Worm (Caenorhabditis elegans) whole organism, L4/young adult: ENCODE data around the gene nekl-4.

ENCODE experiments used
- W03F9.2 ChIP-seq: fragments of 150-350 bp; optimal IDR thresholded peaks from 2 replicates; lab custom pipeline; 2014; ENCODE audit warnings: missing biosample characterization, missing genetic modification characterization
- dao-5 ChIP-seq: sonication (generic microtip); optimal IDR thresholded peaks from 2 replicates; lab custom pipeline; 2016; ENCODE audit warnings: missing genotype, missing genetic modification characterization, moderate library complexity, missing compliant biosample characterization
- him-1 ChIP-seq: sonication (generic microtip); optimal IDR thresholded peaks from 2 replicates; lab custom pipeline; 2016; ENCODE audit warnings: missing genotype, missing genetic modification reagents, missing genetic modification characterization, missing compliant biosample characterization

Gene nekl-4

DNA sequence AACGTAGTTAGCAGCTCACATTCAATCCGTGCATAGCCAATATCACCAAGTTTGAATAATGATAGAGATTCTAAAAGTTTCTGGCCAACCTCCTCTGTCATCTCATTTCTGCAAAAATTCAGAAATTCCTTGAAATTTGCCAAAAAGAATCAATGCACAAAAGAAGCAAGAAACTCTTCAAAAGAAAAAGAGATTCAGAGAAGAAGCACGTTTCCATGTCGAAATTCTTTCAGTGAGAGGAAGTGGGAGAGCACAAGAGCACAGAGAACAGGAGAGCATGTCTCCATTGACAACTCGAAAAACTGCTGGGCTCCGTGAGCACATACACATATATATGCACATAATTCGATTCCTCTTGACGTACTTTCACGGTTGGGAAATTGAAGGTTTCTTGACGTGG, at the start of gene nekl-4:
Gene nekl-4, minus strand, starts transcription at position 101 of the 400 bp plus-strand sequence.
- TF ChIP-seq W03F9.2: no peak
- TF ChIP-seq him-1 (tag; lab: Kevin White, UChicago): no peak
- no peak for TF ChIP-seq dao-5 (tag; lab: Kevin White, UChicago)

DNA sequence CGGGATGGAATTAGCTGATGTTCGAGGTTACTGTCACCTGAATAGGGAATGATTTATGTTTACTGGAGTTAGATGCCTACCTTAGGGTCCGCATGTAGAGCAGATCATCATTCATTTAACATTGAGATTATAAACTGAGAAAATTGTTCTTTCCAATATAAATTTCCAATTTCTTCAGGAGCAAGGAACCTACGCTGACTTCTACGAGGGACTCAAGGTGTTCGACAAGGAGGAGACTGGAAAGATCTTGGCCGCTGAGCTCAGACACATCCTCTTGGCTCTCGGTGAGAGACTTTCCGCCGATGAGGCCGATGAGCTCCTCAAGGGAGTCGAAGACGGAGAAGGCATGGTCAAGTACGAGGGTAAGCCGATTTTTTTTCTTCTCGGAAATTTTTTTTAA, 49.2 kb upstream of the nekl-4 start:
- TF ChIP-seq him-1 (tag; lab: Kevin White, UChicago): no peak
- TF ChIP-seq dao-5 (tag; lab: Kevin White, UChicago): no peak
- TF ChIP-seq W03F9.2: no peak

DNA sequence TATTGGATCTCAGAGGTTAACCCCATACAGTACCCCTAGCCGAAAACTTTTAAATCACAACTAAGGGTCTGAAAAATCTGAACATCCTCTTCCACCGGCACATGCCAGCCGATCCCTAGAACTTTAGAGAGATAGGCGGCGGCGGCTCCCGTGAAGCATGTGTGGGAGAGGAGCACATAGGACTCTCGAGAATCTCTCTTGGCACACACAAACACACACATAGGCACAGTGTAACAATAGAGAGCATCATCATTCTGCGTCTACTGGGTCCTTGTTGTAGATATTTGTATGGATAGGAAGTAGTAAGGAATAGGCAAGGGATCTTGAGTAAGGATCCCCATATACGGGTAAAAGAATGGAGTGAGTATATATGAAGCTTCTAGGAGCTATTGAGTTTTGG, 48.4 kb upstream of the nekl-4 start:
- TF ChIP-seq W03F9.2: no peak
- TF ChIP-seq him-1 (tag; lab: Kevin White, UChicago): no peak
- no peak for TF ChIP-seq dao-5 (tag; lab: Kevin White, UChicago)

DNA sequence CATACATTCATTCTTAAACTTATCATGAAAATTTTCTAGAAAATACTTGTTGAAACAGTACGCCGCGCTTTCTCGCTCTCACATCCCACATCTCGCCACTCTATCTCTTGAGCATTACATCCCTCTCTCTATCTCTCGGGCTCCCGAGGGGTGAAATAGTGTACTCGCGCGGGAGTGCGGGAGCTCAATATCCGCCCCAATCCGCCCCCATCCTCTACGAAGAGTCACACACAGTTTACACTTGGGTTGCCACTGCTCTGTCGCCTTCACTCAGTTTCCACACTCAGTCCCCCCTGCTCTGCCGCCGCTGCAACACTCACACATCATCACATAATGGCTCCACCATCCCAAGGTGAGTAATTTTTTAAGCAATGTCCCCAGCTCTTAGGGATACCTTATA, 47.5 kb upstream of the nekl-4 start, which contains the start of gene mlc-3:
Gene mlc-3, plus strand, starts transcription at position 227 of the 400 bp plus-strand sequence.
- no peak for TF ChIP-seq W03F9.2
- no peak for TF ChIP-seq him-1 (tag; lab: Kevin White, UChicago)
- no peak for TF ChIP-seq dao-5 (tag; lab: Kevin White, UChicago)

DNA sequence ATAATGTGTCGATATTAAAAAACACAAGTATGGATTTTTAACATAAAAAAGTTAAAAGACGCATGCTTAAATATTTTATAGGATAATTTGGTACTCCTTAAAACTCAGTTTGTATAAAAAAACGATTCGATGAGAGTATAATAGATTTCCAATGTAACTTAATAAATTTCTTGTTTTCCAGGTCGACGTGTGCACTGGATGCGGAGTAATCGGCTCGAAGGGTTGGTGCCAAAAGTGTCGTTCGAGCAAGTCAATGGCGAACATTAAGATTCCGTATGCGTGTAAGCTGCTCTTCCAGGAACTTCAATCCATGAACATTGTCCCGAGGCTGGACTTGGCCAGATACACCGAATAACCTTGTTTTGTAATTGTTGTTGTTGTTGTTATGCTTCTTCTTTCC, 47.0 kb upstream of the nekl-4 start:
- no peak for TF ChIP-seq W03F9.2
- TF ChIP-seq him-1 (tag; lab: Kevin White, UChicago): no peak
- no peak for TF ChIP-seq dao-5 (tag; lab: Kevin White, UChicago)

DNA sequence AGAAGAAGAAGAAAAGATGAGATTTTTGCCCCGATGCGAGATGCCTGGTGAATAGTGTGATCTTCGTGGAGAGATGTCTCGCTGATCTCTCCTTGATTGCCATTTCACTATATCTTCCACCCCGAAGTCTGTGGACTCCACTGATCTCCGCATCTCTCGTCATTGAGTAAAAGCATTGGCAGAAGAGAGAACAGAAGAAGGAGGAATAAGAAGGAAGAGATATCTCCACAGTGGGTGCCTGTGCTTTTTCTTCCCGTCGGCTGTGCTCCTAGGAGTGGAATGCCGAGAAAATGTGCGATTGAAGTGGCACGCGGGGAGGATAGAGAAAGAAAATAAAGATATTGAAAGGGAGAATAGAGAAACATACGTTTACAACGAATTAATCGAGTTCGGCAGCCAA, 46.4 kb upstream of the nekl-4 start:
- TF ChIP-seq dao-5 (tag; lab: Kevin White, UChicago) (no peak), W03F9.2 (no peak), him-1 (tag; lab: Kevin White, UChicago) (no peak)

DNA sequence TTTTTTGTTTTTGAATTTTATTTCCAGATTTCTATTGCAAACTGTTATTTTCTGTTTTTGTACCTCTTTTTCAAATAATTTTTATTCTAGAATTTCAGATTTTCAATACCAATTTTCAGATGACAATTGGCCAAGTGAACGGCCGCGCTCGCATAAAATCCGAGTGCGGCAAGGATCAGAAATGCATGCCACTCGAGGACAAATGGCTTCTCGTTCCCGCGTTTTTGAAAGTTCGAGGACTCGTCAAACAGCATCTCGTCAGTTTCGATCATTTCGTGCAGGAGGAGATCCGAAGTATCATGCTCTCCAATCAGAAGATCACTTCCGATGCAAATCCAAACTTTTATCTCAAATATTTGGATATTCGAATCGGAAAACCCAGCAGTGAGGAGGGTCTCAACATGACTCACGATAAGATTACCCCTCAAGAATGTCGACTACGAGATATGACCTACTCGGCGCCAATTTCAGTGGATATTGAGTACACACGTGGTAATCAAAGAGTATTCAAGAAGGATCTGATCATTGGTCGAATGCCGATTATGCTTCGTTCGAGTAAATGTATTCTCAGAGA, 40.0 kb upstream of the nekl-4 start, which contains the start of gene rpc-2:
Gene rpc-2, plus strand, starts transcription at position 120 of the 574 bp plus-strand sequence.
- TF ChIP-seq W03F9.2: no peak
- no peak for TF ChIP-seq him-1 (tag; lab: Kevin White, UChicago)
- no peak for TF ChIP-seq dao-5 (tag; lab: Kevin White, UChicago)

DNA sequence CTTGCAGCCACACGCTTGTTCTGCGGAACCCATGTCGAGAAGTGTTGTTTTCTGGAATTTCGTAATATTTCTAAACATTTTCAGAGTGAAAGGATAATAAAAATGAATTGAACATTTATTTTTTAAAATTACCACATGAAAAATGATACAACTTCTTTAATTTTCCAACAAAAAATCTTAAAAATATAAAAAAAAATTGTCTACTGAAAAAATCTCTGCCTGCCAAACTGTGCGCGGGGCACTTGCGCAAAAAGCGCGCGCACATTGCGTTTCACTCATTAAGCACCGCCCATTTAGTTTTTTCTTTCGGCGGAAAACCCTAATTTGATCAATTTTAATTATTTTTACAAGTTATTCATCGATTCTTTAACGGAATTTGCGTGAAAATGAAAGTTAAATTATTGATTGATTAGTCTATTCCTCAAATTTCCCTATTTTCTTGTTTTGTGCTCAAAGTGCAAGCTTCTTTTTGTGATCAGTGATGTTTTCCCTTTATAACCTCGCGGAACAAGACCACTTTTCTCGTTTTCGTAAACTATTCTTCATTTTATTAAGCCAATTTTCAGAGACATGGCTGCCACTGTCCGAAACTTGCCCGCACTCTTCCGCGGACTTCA, 37.7 kb upstream of the nekl-4 start, which contains the start of the genes nmad-1 and hach-1:
Gene nmad-1, minus strand, starts transcription at position 51 of the 617 bp plus-strand sequence.
Gene hach-1, plus strand, starts transcription at position 567 of the 617 bp plus-strand sequence.
- peak; percentile 95 for TF ChIP-seq W03F9.2
- TF ChIP-seq dao-5 (tag; lab: Kevin White, UChicago): peak; percentile 11
- no peak for TF ChIP-seq him-1 (tag; lab: Kevin White, UChicago)

DNA sequence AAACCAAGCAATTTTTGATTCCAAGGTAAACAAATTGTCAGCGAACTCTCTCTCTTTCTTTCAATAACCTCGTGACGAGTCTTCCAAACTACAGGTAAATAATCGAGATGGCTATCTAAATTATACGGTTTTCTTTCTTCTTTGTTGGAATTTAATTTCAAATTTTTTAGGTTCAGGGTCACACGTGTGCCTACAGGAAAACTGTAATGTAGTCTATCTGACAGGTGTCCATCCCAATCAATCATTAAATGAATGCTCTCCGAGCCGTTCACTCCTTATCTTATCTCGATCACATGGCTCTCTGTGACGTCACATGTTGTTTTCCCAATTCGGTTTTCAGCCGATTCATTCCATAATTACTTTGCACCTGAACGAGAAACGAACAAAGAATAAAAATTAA, 35.8 kb upstream of the nekl-4 start:
- TF ChIP-seq him-1 (tag; lab: Kevin White, UChicago): no peak
- TF ChIP-seq dao-5 (tag; lab: Kevin White, UChicago): no peak
- TF ChIP-seq W03F9.2: no peak

DNA sequence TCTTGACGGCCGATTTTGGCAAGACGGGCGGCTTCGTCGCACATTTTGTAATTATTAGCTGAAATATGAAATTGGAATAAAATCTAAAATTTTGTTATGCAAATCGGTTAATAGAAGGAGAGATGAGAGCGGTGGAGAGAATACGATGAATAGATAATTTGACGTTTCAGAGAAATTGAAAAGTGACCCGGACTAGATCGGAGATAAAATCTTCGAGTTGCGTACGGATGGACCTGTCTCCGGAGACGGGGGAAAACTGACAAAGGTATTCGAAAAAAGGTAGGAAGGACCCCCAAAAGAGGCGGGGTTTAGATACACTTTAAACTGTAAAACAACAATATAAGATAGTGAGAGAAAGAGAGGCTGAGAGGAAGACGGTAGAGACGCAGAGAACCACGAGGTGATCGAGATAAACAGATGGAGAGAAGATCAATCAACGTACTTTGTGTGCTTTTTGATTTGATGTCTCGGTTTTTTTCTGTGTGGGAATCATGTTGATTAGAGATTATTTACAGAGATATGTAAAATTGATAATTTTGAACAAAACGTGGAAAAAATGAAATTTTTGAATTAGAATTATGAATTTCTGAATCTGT, 34.8 kb upstream of the nekl-4 start, which contains the start of gene F09F7.6:
Gene F09F7.6, minus strand, starts transcription at position 64 of the 596 bp plus-strand sequence.
- peak; percentile 25 for TF ChIP-seq W03F9.2
- no peak for TF ChIP-seq him-1 (tag; lab: Kevin White, UChicago)

DNA sequence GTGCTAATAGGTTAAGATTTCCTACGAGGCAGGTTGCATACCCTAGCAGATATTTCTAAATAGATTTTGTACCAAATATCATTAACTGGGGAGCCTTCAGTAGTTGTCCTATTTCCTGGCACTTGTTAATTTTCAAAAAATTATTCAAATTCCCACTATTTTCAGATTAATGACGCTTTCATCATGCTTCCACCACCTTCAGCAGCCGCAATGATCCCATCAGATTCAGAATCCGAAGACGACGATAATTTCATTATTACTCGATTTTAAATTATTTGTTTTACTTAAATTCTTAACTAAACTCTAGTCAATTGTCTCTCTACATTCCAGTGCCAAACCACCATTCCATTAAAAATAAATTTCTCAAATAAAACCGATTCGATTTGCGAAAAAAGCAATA, 33.5 kb upstream of the nekl-4 start:
- TF ChIP-seq him-1 (tag; lab: Kevin White, UChicago) (no peak), dao-5 (tag; lab: Kevin White, UChicago) (no peak), W03F9.2 (no peak)

DNA sequence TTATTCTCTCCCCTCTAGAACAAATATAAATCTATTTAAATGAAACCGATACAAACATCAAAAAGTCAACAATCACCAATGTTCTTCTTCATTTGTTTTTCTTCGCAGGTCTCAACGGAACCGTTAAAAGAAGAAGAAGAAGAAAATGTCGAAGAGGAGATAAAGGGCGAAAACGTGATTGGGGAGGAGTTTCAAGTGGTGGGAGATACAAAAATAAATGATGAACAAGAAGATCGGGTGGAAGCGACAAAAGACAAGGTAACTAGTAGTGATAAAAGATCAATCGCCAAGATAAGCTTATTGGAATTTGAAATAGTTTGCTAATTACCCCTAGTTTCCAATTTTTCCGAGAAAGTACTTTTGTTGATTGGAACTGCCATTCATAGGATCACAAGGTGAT, 32.9 kb upstream of the nekl-4 start:
- TF ChIP-seq him-1 (tag; lab: Kevin White, UChicago) (no peak), dao-5 (tag; lab: Kevin White, UChicago) (no peak), W03F9.2 (no peak)

DNA sequence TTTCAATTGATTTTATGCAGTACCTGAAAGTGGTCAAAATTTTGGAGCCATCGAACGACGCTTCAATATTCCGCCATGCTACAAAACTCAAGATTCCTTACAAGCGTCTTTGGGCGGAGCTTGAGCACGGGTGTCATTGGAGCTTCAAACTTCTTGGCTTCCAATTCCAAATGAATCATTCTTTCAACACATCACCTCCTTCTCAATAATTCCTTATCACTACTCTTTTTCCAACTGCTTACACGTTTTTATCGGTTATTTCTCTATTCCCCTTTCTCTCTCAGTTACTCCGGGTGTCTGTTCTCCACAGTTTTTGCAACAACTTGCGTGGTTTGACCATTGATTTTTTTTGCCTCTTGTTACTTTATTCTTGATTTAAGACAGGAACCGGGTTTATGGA, 29.4 kb upstream of the nekl-4 start, which contains the start of gene F09F7.5:
Gene F09F7.5, plus strand, starts transcription at position 258 of the 400 bp plus-strand sequence.
- no peak for TF ChIP-seq W03F9.2
- TF ChIP-seq dao-5 (tag; lab: Kevin White, UChicago): no peak
- TF ChIP-seq him-1 (tag; lab: Kevin White, UChicago): no peak

DNA sequence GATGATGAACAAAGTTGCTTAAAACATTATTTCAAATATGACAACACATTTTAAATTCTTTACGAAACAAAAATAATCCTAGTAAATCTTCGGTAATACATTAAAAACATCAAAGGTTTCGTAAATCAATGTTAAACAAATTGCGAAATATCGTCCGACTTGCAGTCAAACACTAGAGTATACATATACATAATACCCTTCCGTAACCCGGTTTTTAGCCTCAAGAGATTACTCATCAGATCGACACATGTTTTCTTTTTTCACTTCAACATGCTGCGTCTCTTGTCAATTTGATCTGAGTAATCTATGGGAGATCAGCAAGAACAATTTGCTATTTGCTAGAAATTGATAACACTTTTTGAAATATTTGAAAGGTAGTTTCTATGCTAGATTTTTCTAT, 29.0 kb upstream of the nekl-4 start:
- no peak for TF ChIP-seq dao-5 (tag; lab: Kevin White, UChicago)
